Worm (Caenorhabditis elegans) whole organism, L2 larva: Measurements from ENCODE around the gene oac-39.

Source experiments
- C34F6.9 ChIP-seq: fragments of 150-350 bp; optimal IDR thresholded peaks from 2 replicates; lab custom pipeline; 2014; ENCODE audit warnings: missing biosample characterization, missing genetic modification characterization
- F13H6.1 ChIP-seq: sonication (generic microtip); optimal IDR thresholded peaks from 2 replicates; lab custom pipeline; 2016; ENCODE audit warnings: missing genetic modification characterization, missing compliant biosample characterization
- R02D3.7 ChIP-seq: fragments of 150-350 bp; optimal IDR thresholded peaks from 2 replicates; lab custom pipeline; 2014; ENCODE audit warnings: missing biosample characterization, missing genetic modification characterization
- Y55F3AM.14 ChIP-seq: fragments of 200-800 bp; sonication (Bioruptor generic); optimal IDR thresholded peaks from 2 replicates; lab custom pipeline; 2018; ENCODE audit warnings: mild to moderate bottlenecking, missing genetic modification characterization, missing compliant biosample characterization
- ZK546.5 ChIP-seq: sonication (generic microtip); optimal IDR thresholded peaks from 2 replicates; lab custom pipeline; 2017; ENCODE audit warnings: missing biosample characterization, missing genetic modification characterization
- alr-1 ChIP-seq: fragments of 150-350 bp; optimal IDR thresholded peaks from 2 replicates; lab custom pipeline; 2014; ENCODE audit warnings: missing biosample characterization, missing genetic modification characterization
- aly-2 ChIP-seq: fragments of 150-350 bp; optimal IDR thresholded peaks from 2 replicates; lab custom pipeline; 2014; ENCODE audit warnings: missing biosample characterization, missing genetic modification characterization
- blmp-1 ChIP-seq: sonication (generic microtip); optimal IDR thresholded peaks from 2 replicates; lab custom pipeline; 2017; ENCODE audit warnings: missing genetic modification characterization, mild to moderate bottlenecking, missing compliant biosample characterization, antibody characterized with exemption, moderate library complexity; ENCODE audit not compliant: insufficient read depth
- crh-2 ChIP-seq: sonication (generic microtip); optimal IDR thresholded peaks from 2 replicates; lab custom pipeline; 2017; ENCODE audit warnings: missing biosample characterization, missing genetic modification characterization
- egl-27 ChIP-seq: sonication (generic microtip); optimal IDR thresholded peaks from 3 replicates; lab custom pipeline; 2017; ENCODE audit warnings: missing biosample characterization, missing genetic modification reagents, missing genetic modification characterization
- fos-1 ChIP-seq: fragments of 150-350 bp; optimal IDR thresholded peaks from 2 replicates; lab custom pipeline; 2014; ENCODE audit warnings: missing biosample characterization, missing genetic modification characterization
- gmeb-1 ChIP-seq: fragments of 150-350 bp; optimal IDR thresholded peaks from 2 replicates; lab custom pipeline; 2014; ENCODE audit warnings: missing biosample characterization, missing genetic modification characterization
- lin-11 ChIP-seq: fragments of 150-350 bp; sonication (generic microtip); optimal IDR thresholded peaks from 2 replicates; lab custom pipeline; 2014; ENCODE audit warnings: missing biosample characterization, missing genetic modification characterization, inconsistent platforms, mixed read lengths
- lsy-2 ChIP-seq, 2 experiments: fragments of 150-350 bp in 1 of 2; sonication (generic microtip) in 1 of 2; optimal IDR thresholded peaks; 2 replicates each; lab custom pipeline; 2014 to 2017; ENCODE audit warnings: missing biosample characterization in 2 of 2, missing genetic modification characterization in 2 of 2
- mab-5 ChIP-seq: fragments of 150-350 bp; optimal IDR thresholded peaks from 2 replicates; lab custom pipeline; 2014; ENCODE audit warnings: missing biosample characterization, missing genetic modification characterization
- mbf-1 ChIP-seq: sonication (generic microtip); optimal IDR thresholded peaks from 2 replicates; lab custom pipeline; 2017; ENCODE audit warnings: missing biosample characterization, missing genetic modification characterization
- mdl-1 ChIP-seq, 2 experiments: fragments of 150-350 bp in 1 of 2; sonication (generic microtip) in 1 of 2; optimal IDR thresholded peaks; 2 replicates each; lab custom pipeline; 2017; ENCODE audit warnings: missing biosample characterization in 2 of 2, missing genetic modification characterization in 2 of 2
- nhr-10 ChIP-seq: sonication (generic microtip); optimal IDR thresholded peaks from 2 replicates; lab custom pipeline; 2017; ENCODE audit warnings: missing biosample characterization, missing genetic modification characterization
- nhr-11 ChIP-seq: fragments of 150-350 bp; optimal IDR thresholded peaks from 2 replicates; lab custom pipeline; 2014; ENCODE audit warnings: missing biosample characterization, missing genetic modification characterization
- nhr-129 ChIP-seq: fragments of 150-350 bp; optimal IDR thresholded peaks from 2 replicates; lab custom pipeline; 2014; ENCODE audit warnings: missing biosample characterization, missing genetic modification characterization
- nhr-21 ChIP-seq: fragments of 150-350 bp; optimal IDR thresholded peaks from 2 replicates; lab custom pipeline; 2014; ENCODE audit warnings: missing biosample characterization, missing genetic modification characterization
- nhr-23 ChIP-seq: fragments of 150-350 bp; optimal IDR thresholded peaks from 2 replicates; lab custom pipeline; 2014; ENCODE audit warnings: missing biosample characterization, missing genetic modification reagents, missing genetic modification characterization
- nhr-6 ChIP-seq: fragments of 150-350 bp; optimal IDR thresholded peaks from 2 replicates; lab custom pipeline; 2014; ENCODE audit warnings: missing biosample characterization, missing genetic modification characterization
- peb-1 ChIP-seq: fragments of 150-350 bp; optimal IDR thresholded peaks from 2 replicates; lab custom pipeline; 2014; ENCODE audit warnings: missing biosample characterization, missing genetic modification characterization
- sem-4 ChIP-seq: fragments of 150-350 bp; optimal IDR thresholded peaks from 2 replicates; lab custom pipeline; 2014; ENCODE audit warnings: missing biosample characterization, missing genetic modification reagents, missing genetic modification characterization
- skn-1 ChIP-seq: sonication (generic microtip); optimal IDR thresholded peaks from 2 replicates; lab custom pipeline; 2017; ENCODE audit warnings: missing biosample characterization, missing genetic modification characterization
- sma-3 ChIP-seq: sonication (generic microtip); optimal IDR thresholded peaks from 2 replicates; lab custom pipeline; 2016; ENCODE audit warnings: missing genetic modification reagents, missing genetic modification characterization, missing compliant biosample characterization
- sma-9 ChIP-seq, 2 experiments: fragments of 150-350 bp in 1 of 2; sonication (generic microtip) in 1 of 2; optimal IDR thresholded peaks; 2 replicates each; lab custom pipeline; 2014 to 2016; ENCODE audit warnings: missing genetic modification characterization in 2 of 2, mild to moderate bottlenecking in 1 of 2, missing biosample characterization in 1 of 2, missing compliant biosample characterization in 1 of 2, missing genetic modification reagents in 1 of 2, moderate library complexity in 1 of 2
- snpc-4 ChIP-seq: fragments of 150-350 bp; optimal IDR thresholded peaks from 2 replicates; lab custom pipeline; 2014; ENCODE audit warnings: missing biosample characterization, missing genetic modification characterization
- unc-39 ChIP-seq: fragments of 150-350 bp; optimal IDR thresholded peaks from 2 replicates; lab custom pipeline; 2014; ENCODE audit warnings: missing biosample characterization, missing genetic modification characterization
- unc-55 ChIP-seq: fragments of 150-350 bp; sonication (generic microtip); optimal IDR thresholded peaks from 3 replicates; lab custom pipeline; 2014; ENCODE audit warnings: missing biosample characterization, missing genetic modification reagents, missing genetic modification characterization
- unc-62 ChIP-seq: fragments of 150-350 bp; optimal IDR thresholded peaks from 2 replicates; lab custom pipeline; 2014; ENCODE audit warnings: missing biosample characterization, missing genetic modification reagents, missing genetic modification characterization
- zag-1 ChIP-seq: fragments of 150-350 bp; optimal IDR thresholded peaks from 2 replicates; lab custom pipeline; 2014; ENCODE audit warnings: missing biosample characterization, missing genetic modification characterization
- ztf-1 ChIP-seq: fragments of 200-800 bp; sonication (Bioruptor generic); conservative IDR thresholded peaks from 2 replicates; pipeline ENCODE4 v1.3.6; 2022; ENCODE audit warnings: missing genetic modification characterization, missing compliant biosample characterization

Gene oac-39

ce11 chrV:251652-252051 lies at the start of gene oac-39:
Gene oac-39, minus strand, starts transcription at chrV:251752.
- no peak for TF ChIP-seq sem-4 (tag; lab: Kevin White, UChicago)
- TF ChIP-seq nhr-129: no peak
- no peak for TF ChIP-seq fos-1 (tag; lab: Kevin White, UChicago)
- TF ChIP-seq crh-2 (tag; lab: Kevin White, UChicago): no peak
- no peak for TF ChIP-seq blmp-1 (tag; lab: Kevin White, UChicago)
- no peak for TF ChIP-seq R02D3.7 (tag; lab: Kevin White, UChicago)
- TF ChIP-seq sma-9 (GFP tag; optimal IDR thresholded peaks at IDR 0.05; lab: Kevin White, UChicago): no peak
- TF ChIP-seq sma-9 (tag; optimal IDR thresholded peaks at IDR 0.05; lab: Kevin White, UChicago): no peak
- TF ChIP-seq egl-27 (tag; lab: Kevin White, UChicago): no peak
- TF ChIP-seq nhr-6: no peak
- TF ChIP-seq ztf-1: no peak
- TF ChIP-seq mab-5: no peak
- TF ChIP-seq gmeb-1 (tag; lab: Kevin White, UChicago): no peak
- no peak for TF ChIP-seq mbf-1 (tag; lab: Kevin White, UChicago)
- TF ChIP-seq mdl-1 (tag; optimal IDR thresholded peaks at IDR 0.05; lab: Kevin White, UChicago): no peak
- TF ChIP-seq, all 48 proteins: peak for 0

DNA sequence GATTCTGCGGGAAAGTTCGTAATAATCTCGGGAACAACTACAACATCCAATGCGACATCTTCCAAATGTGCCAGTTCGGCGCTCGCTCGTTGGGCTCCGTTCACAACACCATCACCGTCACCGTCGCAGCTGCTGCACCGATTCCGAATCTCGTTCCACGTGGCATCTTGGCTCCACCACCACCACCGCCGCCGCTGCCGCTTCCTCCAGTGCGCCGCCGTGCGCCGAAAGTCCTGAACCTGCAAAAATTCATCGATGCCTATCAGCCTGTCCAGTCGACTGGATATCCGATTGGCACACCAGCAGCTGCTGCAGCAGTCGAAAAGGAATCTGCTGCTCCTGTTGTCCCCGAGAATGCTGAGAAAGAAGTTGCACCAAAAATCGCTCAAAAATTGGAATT lies 46.8 kb upstream of the oac-39 start:
- no peak for TF ChIP-seq unc-62 (GFP tag; lab: Kevin White, UChicago)
- TF ChIP-seq snpc-4 (tag; lab: Kevin White, UChicago): no peak
- TF ChIP-seq unc-39 (tag; lab: Kevin White, UChicago): no peak
- no peak for TF ChIP-seq F13H6.1 (tag; lab: Kevin White, UChicago)
- no peak for TF ChIP-seq nhr-10

DNA sequence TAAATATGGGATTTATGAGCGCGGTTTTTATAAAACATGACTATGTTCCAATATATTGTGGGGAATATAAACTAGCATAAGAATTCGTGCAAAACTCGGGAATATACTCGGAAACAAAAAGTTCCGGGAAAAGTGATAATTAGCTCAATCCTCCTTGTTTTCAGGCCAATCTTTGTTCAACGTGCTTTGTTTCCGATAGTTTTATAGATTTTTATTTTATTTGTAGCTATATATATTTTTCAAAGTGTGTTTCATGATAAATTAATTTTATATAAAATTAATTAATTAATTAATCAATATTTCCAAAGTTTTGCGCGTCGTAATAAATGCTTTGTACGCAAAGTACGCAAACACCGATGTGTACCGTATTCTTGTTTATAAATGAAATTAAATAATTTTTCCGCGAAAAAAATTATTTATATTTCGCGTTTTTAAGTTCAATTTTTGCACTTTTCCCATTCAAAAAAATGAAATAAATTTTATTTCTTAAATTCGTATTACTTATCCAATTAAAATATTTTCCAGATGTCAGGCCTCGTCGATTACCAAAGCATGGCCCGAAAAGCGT lies 46.0 kb upstream of the oac-39 start, which contains the start of gene F33E11.2:
Gene F33E11.2, plus strand, starts transcription at position 524 of the 568 bp plus-strand sequence.
- TF ChIP-seq mab-5: no peak
- TF ChIP-seq, all 48 proteins: peak for 0

DNA sequence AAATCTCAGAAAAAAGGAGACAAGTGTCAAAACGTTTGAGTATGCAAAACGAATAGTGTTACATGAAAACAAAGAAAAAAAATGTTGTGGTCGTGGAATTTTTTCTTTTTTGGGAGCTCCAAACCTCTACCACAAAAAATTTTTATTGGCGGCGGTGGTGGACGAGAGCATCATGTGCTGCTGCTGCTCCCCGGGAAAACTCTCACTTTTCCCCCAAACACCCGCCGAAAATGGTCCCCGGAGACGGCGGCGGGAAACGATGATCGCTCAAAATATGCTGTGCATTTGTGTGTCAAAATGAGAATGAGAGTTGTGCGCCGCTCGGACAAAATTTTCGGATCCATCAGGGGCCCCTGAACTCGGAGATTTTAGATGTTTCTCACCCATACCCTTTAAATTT lies 44.2 kb upstream of the oac-39 start:
- TF ChIP-seq blmp-1 (tag; lab: Kevin White, UChicago): no peak
- TF ChIP-seq gmeb-1 (tag; lab: Kevin White, UChicago): no peak
- TF ChIP-seq fos-1 (tag; lab: Kevin White, UChicago): no peak
- no peak for TF ChIP-seq sma-3 (GFP tag; lab: Kevin White, UChicago)
- no peak for TF ChIP-seq aly-2 (tag; lab: Kevin White, UChicago)
- TF ChIP-seq C34F6.9 (tag; lab: Kevin White, UChicago): no peak
- TF ChIP-seq nhr-23 (tag; lab: Kevin White, UChicago): no peak
- no peak for TF ChIP-seq zag-1 (tag; lab: Kevin White, UChicago)
- no peak for TF ChIP-seq peb-1 (tag; lab: Kevin White, UChicago)

ce11 chrV:285298-285697 lies 33.7 kb upstream of the oac-39 start:
- TF ChIP-seq blmp-1 (tag; lab: Kevin White, UChicago) (no peak), ztf-1 (no peak), fos-1 (tag; lab: Kevin White, UChicago) (no peak), ZK546.5 (tag; lab: Kevin White, UChicago) (no peak), mbf-1 (tag; lab: Kevin White, UChicago) (no peak), unc-55 (GFP tag; lab: Kevin White, UChicago) (no peak), skn-1 (tag; lab: Kevin White, UChicago) (no peak), Y55F3AM.14 (GFP tag; lab: Kevin White, UChicago) (no peak), lsy-2 (tag; optimal IDR thresholded peaks at IDR 0.05; lab: Kevin White, UChicago) (no peak), nhr-21 (tag; lab: Kevin White, UChicago) (no peak), lin-11 (tag; lab: Kevin White, UChicago) (no peak), nhr-11 (no peak), alr-1 (no peak), aly-2 (tag; lab: Kevin White, UChicago) (no peak)
